Worm (Caenorhabditis elegans) whole organism, L4/young adult: ENCODE results near the gene R02D5.7.

Experiments used
- W03F9.2 ChIP-seq: fragments of 150-350 bp; optimal IDR thresholded peaks from 2 replicates; lab custom pipeline; 2014; ENCODE audit warnings: missing biosample characterization, missing genetic modification characterization
- dao-5 ChIP-seq: sonication (generic microtip); optimal IDR thresholded peaks from 2 replicates; lab custom pipeline; 2016; ENCODE audit warnings: missing genotype, missing genetic modification characterization, moderate library complexity, missing compliant biosample characterization
- him-1 ChIP-seq: sonication (generic microtip); optimal IDR thresholded peaks from 2 replicates; lab custom pipeline; 2016; ENCODE audit warnings: missing genotype, missing genetic modification reagents, missing genetic modification characterization, missing compliant biosample characterization

ce11 chrV:14436195-14436594 is 45.1 kb downstream of the R02D5.7 start:
- TF ChIP-seq dao-5 (tag; lab: Kevin White, UChicago) (no peak), him-1 (tag; lab: Kevin White, UChicago) (no peak), W03F9.2 (tag; lab: Kevin White, UChicago) (no peak)
